Fruit fly (Drosophila melanogaster): ENCODE measurements around the gene brv3.

The brv3 gene

dm6 chrX:2624525-2625006, at the start of gene brv3, which contains the start of gene Pi4KIIIalpha:
Gene brv3, minus strand, starts transcription at chrX:2624575.
Gene Pi4KIIIalpha, plus strand, starts transcription at chrX:2624804.
- TF ChIP-seq noc (tag; optimal IDR thresholded peaks at IDR 0.05) = no peak

dm6 chrX:2663416-2663815, 39.0 kb upstream of the brv3 start:
- no peak for TF ChIP-seq noc (tag; optimal IDR thresholded peaks at IDR 0.05)

- no peak for TF ChIP-seq noc (tag; optimal IDR thresholded peaks at IDR 0.05)
Measured at dm6 chrX:2662540-2663133, 38.3 kb upstream of the brv3 start.

dm6 chrX:2661758-2662157, 37.4 kb upstream of the brv3 start:
- TF ChIP-seq noc (tag; optimal IDR thresholded peaks at IDR 0.05) = peak; percentile 45

- no peak for TF ChIP-seq noc (tag; optimal IDR thresholded peaks at IDR 0.05)
Measured at dm6 chrX:2659430-2660075, 35.2 kb upstream of the brv3 start.

- TF ChIP-seq noc (tag; optimal IDR thresholded peaks at IDR 0.05) = peak; percentile 69
Measured at dm6 chrX:2658258-2658853, 34.0 kb upstream of the brv3 start.

- no peak for TF ChIP-seq noc (tag; optimal IDR thresholded peaks at IDR 0.05)
Measured at dm6 chrX:2657220-2657619, 32.8 kb upstream of the brv3 start.

- no peak for TF ChIP-seq noc (tag; optimal IDR thresholded peaks at IDR 0.05)
Measured at dm6 chrX:2655998-2656397, 31.6 kb upstream of the brv3 start.

dm6 chrX:2655479-2655878, 31.1 kb upstream of the brv3 start:
- no peak for TF ChIP-seq noc (tag; optimal IDR thresholded peaks at IDR 0.05)

dm6 chrX:2653533-2654296, 29.3 kb upstream of the brv3 start:
- TF ChIP-seq noc (tag; optimal IDR thresholded peaks at IDR 0.05) = peak; percentile 80

dm6 chrX:2652124-2652923, 27.9 kb upstream of the brv3 start:
- TF ChIP-seq noc (tag; optimal IDR thresholded peaks at IDR 0.05) = no peak

- no peak for TF ChIP-seq noc (tag; optimal IDR thresholded peaks at IDR 0.05)
Measured at dm6 chrX:2651128-2651527, 26.8 kb upstream of the brv3 start.

- no peak for TF ChIP-seq noc (tag; optimal IDR thresholded peaks at IDR 0.05)
Measured at dm6 chrX:2648959-2649358, 24.6 kb upstream of the brv3 start.

dm6 chrX:2647950-2648613, 23.7 kb upstream of the brv3 start:
- no peak for TF ChIP-seq noc (tag; optimal IDR thresholded peaks at IDR 0.05)

- TF ChIP-seq noc (tag; optimal IDR thresholded peaks at IDR 0.05) = peak; percentile 71
Measured at dm6 chrX:2647472-2647883, 23.1 kb upstream of the brv3 start.
